Fruit fly (Drosophila melanogaster) whole organism, embryonic: ENCODE data around the gene CG14104.

Experiments
- Atf6 ChIP-seq: fragments of 200-800 bp; sonication (Bioruptor generic); IDR thresholded peaks from 2 replicates; pipeline ENCODE4 v1.3.6; 2022; ENCODE audit warnings: missing biosample characterization, missing genetic modification characterization
- Awh ChIP-seq: fragments of 200-800 bp; sonication (Bioruptor generic); IDR thresholded peaks from 2 replicates; pipeline ENCODE4, ENCODE4 v1.3.6; 2022; ENCODE audit warnings: missing biosample characterization, missing genetic modification characterization
- BEAF-32 ChIP-seq: fragments of 200-800 bp; sonication (Bioruptor generic); optimal IDR thresholded peaks from 3 replicates; lab custom pipeline; 2017; ENCODE audit warnings: missing biosample characterization, missing genetic modification characterization, mild to moderate bottlenecking, moderate library complexity, missing genetic modification reagents
- Bgb ChIP-seq: fragments of 200-800 bp; sonication (Bioruptor generic); IDR thresholded peaks from 2 replicates; pipeline ENCODE4 v1.3.6; 2022; ENCODE audit warnings: missing biosample characterization, missing genetic modification characterization; ENCODE audit not compliant: partially characterized antibody
- CG10979 ChIP-seq: fragments of 200-800 bp; sonication (Bioruptor generic); optimal IDR thresholded peaks from 2 replicates; lab custom pipeline; 2018; ENCODE audit warnings: missing biosample characterization, mild to moderate bottlenecking, missing genetic modification characterization, moderate library complexity
- CG14860 ChIP-seq: fragments of 200-800 bp; sonication (Bioruptor generic); IDR thresholded peaks from 3 replicates; pipeline ENCODE4 v1.3.6; 2022; ENCODE audit warnings: missing biosample characterization, missing genetic modification characterization; ENCODE audit not compliant: partially characterized antibody
- CG15073 ChIP-seq: fragments of 200-800 bp; sonication (Bioruptor generic); optimal IDR thresholded peaks from 2 replicates; lab custom pipeline; 2016; ENCODE audit warnings: missing biosample characterization, missing genetic modification characterization
- CG1529 ChIP-seq: fragments of 200-800 bp; sonication (Bioruptor generic); optimal IDR thresholded peaks from 3 replicates; lab custom pipeline; 2018; ENCODE audit warnings: missing biosample characterization, missing genetic modification characterization
- CG17328 ChIP-seq: fragments of 200-800 bp; sonication (Bioruptor generic); IDR thresholded peaks from 2 replicates; pipeline ENCODE4 v1.3.6; 2022; ENCODE audit warnings: missing biosample characterization, missing genetic modification characterization
- CG2116 ChIP-seq: fragments of 200-800 bp; sonication (Bioruptor generic); optimal IDR thresholded peaks from 3 replicates; lab custom pipeline; 2018; ENCODE audit warnings: missing biosample characterization, mild to moderate bottlenecking, missing genetic modification characterization
- CG34224 ChIP-seq: fragments of 200-800 bp; sonication (Bioruptor generic); IDR thresholded peaks from 3 replicates; pipeline ENCODE4 v1.3.6; 2022; ENCODE audit warnings: missing biosample characterization, missing genetic modification characterization; ENCODE audit not compliant: partially characterized antibody
- CG34376 ChIP-seq: fragments of 200-800 bp; sonication (Bioruptor generic); optimal IDR thresholded peaks from 2 replicates; lab custom pipeline; 2018; ENCODE audit warnings: missing biosample characterization, mild to moderate bottlenecking, missing genetic modification characterization
- CG4360 ChIP-seq: fragments of 200-800 bp; sonication (Bioruptor generic); IDR thresholded peaks from 2 replicates; pipeline ENCODE4 v1.3.6; 2022; ENCODE audit warnings: missing biosample characterization, missing genetic modification characterization
- CG4617 ChIP-seq: fragments of 200-800 bp; sonication (Bioruptor generic); optimal IDR thresholded peaks from 3 replicates; lab custom pipeline; 2016; ENCODE audit warnings: missing biosample characterization, missing genetic modification characterization, borderline replicate concordance
- CG6791 ChIP-seq: fragments of 200-800 bp; sonication (Bioruptor generic); IDR thresholded peaks from 3 replicates; pipeline ENCODE4 v1.3.6; 2022; ENCODE audit warnings: missing biosample characterization, missing genetic modification characterization; ENCODE audit not compliant: partially characterized antibody
- CG7963 ChIP-seq: fragments of 200-800 bp; sonication (Bioruptor generic); IDR thresholded peaks from 3 replicates; pipeline ENCODE4 v1.3.6; 2022; ENCODE audit warnings: missing biosample characterization, missing genetic modification characterization; ENCODE audit not compliant: partially characterized antibody
- Dll ChIP-seq: fragments of 200-800 bp; sonication (Bioruptor generic); IDR thresholded peaks from 4 replicates; pipeline ENCODE4 v1.3.6; 2022; ENCODE audit warnings: missing biosample characterization, missing genetic modification characterization; ENCODE audit not compliant: partially characterized antibody
- Dref ChIP-seq: fragments of 200-800 bp; sonication (Bioruptor generic); IDR thresholded peaks from 2 replicates; pipeline ENCODE4 v1.3.6; 2022; ENCODE audit warnings: missing biosample characterization, missing genetic modification characterization
- E2f2 ChIP-seq: fragments of 200-800 bp; sonication (Bioruptor generic); IDR thresholded peaks from 2 replicates; pipeline ENCODE4 v1.3.6; 2022; ENCODE audit warnings: missing biosample characterization, missing genetic modification characterization
- Elba2 ChIP-seq: fragments of 200-800 bp; sonication (Bioruptor generic); optimal IDR thresholded peaks from 3 replicates; lab custom pipeline; 2016; ENCODE audit warnings: missing biosample characterization, missing genetic modification characterization
- HLH4C ChIP-seq: fragments of 200-800 bp; sonication (Bioruptor generic); IDR thresholded peaks from 3 replicates; pipeline ENCODE4 v1.3.6; 2022; ENCODE audit warnings: missing biosample characterization, missing genetic modification characterization; ENCODE audit not compliant: partially characterized antibody
- HmgZ ChIP-seq: fragments of 200-800 bp; sonication (Bioruptor generic); optimal IDR thresholded peaks from 2 replicates; lab custom pipeline; 2018; ENCODE audit warnings: missing biosample characterization, mild to moderate bottlenecking, missing genetic modification characterization
- MESR4 ChIP-seq: fragments of 200-800 bp; sonication (Bioruptor generic); optimal IDR thresholded peaks from 2 replicates; lab custom pipeline; 2018; ENCODE audit warnings: missing biosample characterization, mild to moderate bottlenecking, missing genetic modification characterization, moderate library complexity
- Med ChIP-seq: fragments of 200-800 bp; sonication (Bioruptor generic); peaks from one replicate; lab custom pipeline; 2016; ENCODE audit warnings: missing biosample characterization, missing genetic modification characterization, mild to moderate bottlenecking, inconsistent platforms, moderate library complexity
- Opbp ChIP-seq: fragments of 200-800 bp; sonication (Bioruptor generic); IDR thresholded peaks from 3 replicates; pipeline ENCODE4 v1.3.6; 2022; ENCODE audit warnings: missing biosample characterization, missing genetic modification characterization; ENCODE audit not compliant: partially characterized antibody
- PHDP ChIP-seq: fragments of 200-800 bp; sonication (Bioruptor generic); optimal IDR thresholded peaks from 3 replicates; lab custom pipeline; 2018; ENCODE audit warnings: missing biosample characterization, mild to moderate bottlenecking, missing genetic modification characterization, moderate library complexity
- Scr ChIP-seq: fragments of 200-800 bp; sonication (Bioruptor generic); IDR thresholded peaks from 2 replicates; pipeline ENCODE4 v1.3.6; 2022; ENCODE audit warnings: missing biosample characterization, missing genetic modification characterization; ENCODE audit not compliant: partially characterized antibody
- Sry-δ ChIP-seq: fragments of 200-800 bp; sonication (Bioruptor generic); optimal IDR thresholded peaks from 2 replicates; lab custom pipeline; 2016; ENCODE audit warnings: missing biosample characterization, missing genetic modification characterization
- bbx ChIP-seq: fragments of 200-800 bp; sonication (Bioruptor generic); IDR thresholded peaks from 2 replicates; pipeline ENCODE4 v1.3.6; 2022; ENCODE audit warnings: missing biosample characterization, missing genetic modification characterization; ENCODE audit not compliant: partially characterized antibody
- chinmo ChIP-seq: fragments of 200-800 bp; sonication (Bioruptor generic); IDR thresholded peaks from 4 replicates; pipeline ENCODE4 v1.3.6; 2022; ENCODE audit warnings: missing biosample characterization, missing genetic modification characterization; ENCODE audit not compliant: partially characterized antibody
- crp ChIP-seq, 2 experiments: fragments of 200-800 bp; sonication (Bioruptor generic); optimal IDR thresholded peaks; 2 replicates in 1 of 2; 3 replicates in 1 of 2; lab custom pipeline; 2017; ENCODE audit warnings: missing biosample characterization in 2 of 2, missing genetic modification characterization in 2 of 2, mild to moderate bottlenecking in 1 of 2, moderate library complexity in 1 of 2
- cwo ChIP-seq: fragments of 200-800 bp; sonication (Bioruptor generic); optimal IDR thresholded peaks from 3 replicates; lab custom pipeline; 2017; ENCODE audit warnings: missing biosample characterization, missing genetic modification characterization, mild to moderate bottlenecking, moderate library complexity, missing genetic modification reagents
- gem ChIP-seq: fragments of 200-800 bp; sonication (Bioruptor generic); optimal IDR thresholded peaks from 2 replicates; lab custom pipeline; 2019; ENCODE audit warnings: missing biosample characterization, mild to moderate bottlenecking, missing genetic modification characterization, moderate library complexity
- gt ChIP-seq: fragments of 200-800 bp; sonication (Bioruptor generic); IDR thresholded peaks from 2 replicates; pipeline ENCODE4 v1.3.6; 2022; ENCODE audit warnings: missing biosample characterization, missing genetic modification characterization
- hb ChIP-seq: fragments of 200-800 bp; sonication (Bioruptor generic); IDR thresholded peaks from 3 replicates; pipeline ENCODE4 v1.3.6; 2022; ENCODE audit warnings: missing biosample characterization, missing genetic modification characterization; ENCODE audit not compliant: partially characterized antibody
- hbn ChIP-seq: fragments of 200-800 bp; sonication (Bioruptor generic); IDR thresholded peaks from 2 replicates; pipeline ENCODE4 v1.3.6; 2022; ENCODE audit warnings: missing biosample characterization, missing genetic modification characterization; ENCODE audit not compliant: partially characterized antibody
- inv ChIP-seq: fragments of 200-800 bp; sonication (Bioruptor generic); IDR thresholded peaks from 2 replicates; pipeline ENCODE4 v1.3.6; 2022; ENCODE audit warnings: missing biosample characterization, missing genetic modification characterization; ENCODE audit not compliant: partially characterized antibody
- knrl ChIP-seq: fragments of 200-800 bp; sonication (Bioruptor generic); IDR thresholded peaks from 3 replicates; pipeline ENCODE4 v1.3.6; 2022; ENCODE audit warnings: missing biosample characterization, missing genetic modification characterization; ENCODE audit not compliant: partially characterized antibody
- mld ChIP-seq: fragments of 200-800 bp; sonication (Bioruptor generic); IDR thresholded peaks from 3 replicates; pipeline ENCODE4 v1.3.6; 2022; ENCODE audit warnings: missing biosample characterization, missing genetic modification characterization; ENCODE audit not compliant: partially characterized antibody
- nerfin-2 ChIP-seq: fragments of 200-800 bp; sonication (Bioruptor generic); IDR thresholded peaks from 2 replicates; pipeline ENCODE4 v1.3.6; 2022; ENCODE audit warnings: missing biosample characterization, missing genetic modification characterization; ENCODE audit not compliant: partially characterized antibody
- pzg ChIP-seq: fragments of 200-800 bp; sonication (Bioruptor generic); optimal IDR thresholded peaks from 3 replicates; lab custom pipeline; 2018; ENCODE audit warnings: missing biosample characterization, mild to moderate bottlenecking, missing genetic modification characterization, moderate library complexity
- slou ChIP-seq: fragments of 200-800 bp; sonication (Bioruptor generic); optimal IDR thresholded peaks from 3 replicates; lab custom pipeline; 2016; ENCODE audit warnings: missing biosample characterization, missing genetic modification characterization
- sna ChIP-seq: fragments of 200-800 bp; sonication (Bioruptor generic); IDR thresholded peaks from 2 replicates; pipeline ENCODE4 v1.3.6; 2022; ENCODE audit warnings: missing biosample characterization, missing genetic modification characterization; ENCODE audit not compliant: partially characterized antibody
- unc-4 ChIP-seq: fragments of 200-800 bp; sonication (Bioruptor generic); IDR thresholded peaks from 2 replicates; pipeline ENCODE4 v1.3.6; 2022; ENCODE audit warnings: missing biosample characterization, missing genetic modification characterization; ENCODE audit not compliant: partially characterized antibody
- vnd ChIP-seq: fragments of 200-800 bp; sonication (Bioruptor generic); IDR thresholded peaks from 3 replicates; pipeline ENCODE4 v1.3.6; 2022; ENCODE audit warnings: missing biosample characterization, missing genetic modification characterization; ENCODE audit not compliant: partially characterized antibody
- wdn ChIP-seq: fragments of 200-800 bp; sonication (Bioruptor generic); IDR thresholded peaks from 2 replicates; pipeline ENCODE4 v1.3.6; 2022; ENCODE audit warnings: missing biosample characterization, missing genetic modification characterization
- zen2 ChIP-seq: fragments of 200-800 bp; sonication (Bioruptor generic); IDR thresholded peaks from 3 replicates; pipeline ENCODE4 v1.3.6; 2022; ENCODE audit warnings: missing biosample characterization, missing genetic modification characterization; ENCODE audit not compliant: partially characterized antibody

CG14104 gene

DNA sequence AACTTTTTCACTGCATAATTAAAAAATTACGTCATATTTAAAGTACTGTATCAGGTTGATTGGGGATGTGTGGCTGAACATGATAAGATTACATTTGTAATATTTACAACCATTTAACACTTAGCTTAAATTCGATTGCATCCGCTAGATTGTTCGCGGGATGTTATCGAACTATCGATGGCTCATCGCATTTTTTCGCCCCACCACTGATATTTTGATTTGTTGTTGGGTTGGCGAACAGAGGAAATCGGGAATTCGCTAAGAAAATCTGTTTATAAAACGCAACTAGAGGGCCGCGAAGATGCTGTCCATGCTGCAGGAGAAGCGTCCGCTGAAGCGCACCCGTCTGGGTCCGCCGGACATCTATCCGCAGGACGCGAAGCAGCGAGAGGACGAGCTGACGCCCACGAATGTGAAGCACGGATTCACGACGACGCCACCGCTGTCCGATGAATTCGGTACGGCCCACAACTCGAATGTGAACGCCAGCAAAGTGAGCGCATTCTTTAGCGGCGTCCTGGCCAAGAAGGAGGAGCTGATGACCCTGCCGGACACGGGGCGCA, 29.5 kb upstream of the CG14104 start, which contains the start of gene kto (continued):
- TF ChIP-seq BEAF-32 (GFP tag; lab: Kevin White, UChicago) (peak; percentile 84), hb (GFP tag; lab: Robert Waterston, UW) (peak; percentile 73; the same call in 2 of the 3 replicates), Bgb (peak; percentile 88), Sry-δ (peak; percentile 91), cwo (no peak), chinmo (GFP tag; lab: Robert Waterston, UW) (peak; percentile 94), sna (GFP tag; lab: Robert Waterston, UW) (peak; percentile 83), gem (tag; lab: Kevin White, UChicago) (no peak), gt (GFP tag; lab: Robert Waterston, UW) (no peak), MESR4 (GFP tag; lab: Kevin White, UChicago) (peak; percentile 81), mld (GFP tag; lab: Robert Waterston, UW) (peak; percentile 78), CG34376 (GFP tag; lab: Kevin White, UChicago) (peak; percentile 1), CG10979 (tag; lab: Kevin White, UChicago) (no peak), HmgZ (tag; lab: Kevin White, UChicago) (peak; percentile 29), crp (GFP tag; optimal IDR thresholded peaks at IDR 0.05; lab: Kevin White, UChicago) (peak in 1 of 2 experiments; percentile 1), HLH4C (GFP tag; lab: Robert Waterston, UW) (peak; percentile 90), pzg (GFP tag; lab: Kevin White, UChicago) (peak; percentile 68), Dref (peak; percentile 90), CG4360 (peak; percentile 76), Med (peak; percentile 71), Dll (GFP tag; lab: Robert Waterston, UW) (peak; percentile 91), nerfin-2 (GFP tag; lab: Robert Waterston, UW) (peak; percentile 83), hbn (GFP tag; lab: Robert Waterston, UW) (peak; percentile 88), Awh (GFP tag; lab: Robert Waterston, UW) (no peak), CG34224 (GFP tag; lab: Robert Waterston, UW) (peak; percentile 95), Elba2 (GFP tag; lab: Kevin White, UChicago) (peak; percentile 20), PHDP (tag; lab: Kevin White, UChicago) (no peak), knrl (peak; percentile 76), CG14860 (GFP tag; lab: Robert Waterston, UW) (peak; percentile 79), Atf6 (GFP tag; lab: Robert Waterston, UW) (no peak), E2f2 (GFP tag; lab: Robert Waterston, UW) (peak; percentile 97), CG2116 (GFP tag; lab: Kevin White, UChicago) (peak; percentile 52), CG15073 (GFP tag; lab: Kevin White, UChicago) (no peak), Scr (GFP tag; lab: Robert Waterston, UW) (peak; percentile 89), CG7963 (GFP tag; lab: Robert Waterston, UW) (peak; percentile 75), bbx (GFP tag; lab: Robert Waterston, UW) (peak; percentile 92), wdn (no peak), slou (no peak), CG6791 (GFP tag; lab: Robert Waterston, UW) (peak; percentile 91), Opbp (GFP tag; lab: Robert Waterston, UW) (peak; percentile 93), unc-4 (GFP tag; lab: Robert Waterston, UW) (peak; percentile 91), CG4617 (peak; percentile 56), zen2 (GFP tag; lab: Robert Waterston, UW) (peak; percentile 81), CG1529 (GFP tag; lab: Kevin White, UChicago) (no peak), CG17328 (GFP tag; lab: Robert Waterston, UW) (no peak), inv (GFP tag; lab: Robert Waterston, UW) (peak; percentile 69), vnd (GFP tag; lab: Robert Waterston, UW) (peak; percentile 78)
